Fruit fly (Drosophila melanogaster): ENCODE results near the gene Mtr4.

Gene Mtr4

DNA sequence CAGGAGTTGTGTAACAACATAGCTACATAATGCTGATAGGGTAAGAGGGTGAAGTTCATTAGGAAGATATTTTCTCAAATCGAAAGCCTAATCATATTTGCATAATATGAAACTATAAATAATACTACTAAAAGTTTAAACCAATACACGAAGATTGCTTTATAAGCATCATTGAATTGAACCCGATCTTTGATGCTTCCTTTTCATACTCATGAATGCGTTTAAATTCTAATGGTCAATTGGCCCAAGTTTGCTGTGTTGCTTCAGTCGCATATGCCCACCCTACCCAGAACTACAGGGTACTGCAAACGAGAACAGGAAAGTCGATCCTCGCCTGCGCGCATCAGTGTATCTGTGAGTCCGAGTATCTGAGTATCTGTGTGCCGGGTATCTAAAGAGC, 8.5 kb upstream of the Mtr4 start (continued):
- peak; percentile 0 for TF ChIP-seq CG10979 (tag; optimal IDR thresholded peaks at IDR 0.05)
- TF ChIP-seq lola (GFP tag; optimal IDR thresholded peaks at IDR 0.05), result peak in 1 of 3 experiments; percentile 57
- TF ChIP-seq pan (optimal IDR thresholded peaks at IDR 0.05), result peak in 1 of 2 experiments; percentile 69
- TF ChIP-seq pan (GFP tag; optimal IDR thresholded peaks at IDR 0.05 in 1 of 2, IDR thresholded peaks at IDR 0.05 in 1 of 2), result peak in 1 of 2 experiments; percentile 43
- TF ChIP-seq CG1603 (tag; optimal IDR thresholded peaks at IDR 0.05), result peak; percentile 23
- TF ChIP-seq Usf (GFP tag; optimal IDR thresholded peaks at IDR 0.05), result peak; percentile 11
- peak; percentile 54 for TF ChIP-seq Ets65A (GFP tag)
- TF ChIP-seq chif (GFP tag; optimal IDR thresholded peaks at IDR 0.05), result peak in 1 of 2 experiments; percentile 27
- TF ChIP-seq CG17328 (GFP tag; IDR thresholded peaks at IDR 0.05), result 0 out of 2 replicates have a peak, but pooled peaks have one; percentile 25

dm6 chr2L:15745036-15745854, 6.8 kb upstream of the Mtr4 start:
- TF ChIP-seq CG12155 (GFP tag; optimal IDR thresholded peaks at IDR 0.05) (peak; percentile 48), CG2199 (GFP tag; IDR thresholded peaks at IDR 0.05) (no peak), fd64A (GFP tag; optimal IDR thresholded peaks at IDR 0.05) (no peak), cg (GFP tag; optimal IDR thresholded peaks at IDR 0.05) (peak; percentile 66), CG2129 (GFP tag; IDR thresholded peaks at IDR 0.05; ENCODE audit: partially characterized antibody) (no peak), CG4282 (GFP tag; optimal IDR thresholded peaks at IDR 0.05) (no peak), CG13123 (GFP tag; optimal IDR thresholded peaks at IDR 0.05) (no peak), tll (GFP tag; optimal IDR thresholded peaks at IDR 0.05) (no peak), mirr (GFP tag; optimal IDR thresholded peaks at IDR 0.05) (no peak), corto (GFP tag; optimal IDR thresholded peaks at IDR 0.05) (peak; percentile 39), NC2α (GFP tag; optimal IDR thresholded peaks at IDR 0.05) (no peak), Bgb (GFP tag; IDR thresholded peaks at IDR 0.05; ENCODE audit: partially characterized antibody) (0 out of 2 replicates have a peak, but pooled peaks have one; percentile 13), CG15514 (GFP tag; optimal IDR thresholded peaks at IDR 0.05) (no peak), CG3163 (GFP tag; optimal IDR thresholded peaks at IDR 0.05) (peak; percentile 94), peb (GFP tag; IDR thresholded peaks at IDR 0.05) (no peak), Deaf1 (tag; optimal IDR thresholded peaks at IDR 0.05) (peak; percentile 78), ftz-f1 (GFP tag; optimal IDR thresholded peaks at IDR 0.05) (no peak), usp (GFP tag; optimal IDR thresholded peaks at IDR 0.05) (no peak), sim (GFP tag; IDR thresholded peaks at IDR 0.05) (no peak), dpn (GFP tag; optimal IDR thresholded peaks at IDR 0.05) (no peak), CG11093 (GFP tag; IDR thresholded peaks at IDR 0.05) (no peak), Hmx (GFP tag; optimal IDR thresholded peaks at IDR 0.05) (no peak), Antp (GFP tag; optimal IDR thresholded peaks at IDR 0.05) (no peak), CG9876 (GFP tag; optimal IDR thresholded peaks at IDR 0.05) (no peak), CG15601 (tag; optimal IDR thresholded peaks at IDR 0.05) (no peak), gsb-n (tag; optimal IDR thresholded peaks at IDR 0.05) (peak; percentile 9), hbn (GFP tag; IDR thresholded peaks at IDR 0.05; ENCODE audit: partially characterized antibody) (0 out of 2 replicates have a peak, but pooled peaks have one; percentile 23), gfzf (GFP tag; optimal IDR thresholded peaks at IDR 0.05) (no peak), CG5180 (GFP tag; optimal IDR thresholded peaks at IDR 0.05) (no peak), CG7745 (tag; optimal IDR thresholded peaks at IDR 0.05) (no peak), Ravus (GFP tag; IDR thresholded peaks at IDR 0.05) (no peak), tup (GFP tag; optimal IDR thresholded peaks at IDR 0.05) (no peak), yki (optimal IDR thresholded peaks at IDR 0.05) (peak; percentile 20), CG13287 (GFP tag; IDR thresholded peaks at IDR 0.05; ENCODE audit: partially characterized antibody) (peak; percentile 9; the same call in 1 of the 2 replicates), Fer2 (tag; optimal IDR thresholded peaks at IDR 0.05) (no peak), pfk (GFP tag; optimal IDR thresholded peaks at IDR 0.05) (no peak), H15 (GFP tag; IDR thresholded peaks at IDR 0.05) (no peak), crol (GFP tag; IDR thresholded peaks at IDR 0.05) (peak; percentile 49), insv (GFP tag; optimal IDR thresholded peaks at IDR 0.05) (no peak)
